Worm (Caenorhabditis elegans) whole organism, early embryonic: ENCODE measurements around the gene B0353.1.

Source experiments
- B0310.2 ChIP-seq: sonication (generic microtip); optimal IDR thresholded peaks from 2 replicates; lab custom pipeline; 2016; ENCODE audit warnings: mild to moderate bottlenecking, missing genetic modification characterization, missing compliant biosample characterization
- F13C5.2 ChIP-seq: sonication (generic microtip); optimal IDR thresholded peaks from 2 replicates; lab custom pipeline; 2017; ENCODE audit warnings: mild to moderate bottlenecking, missing genetic modification characterization, inconsistent platforms, missing compliant biosample characterization
- aly-1 ChIP-seq: sonication (generic microtip); optimal IDR thresholded peaks from 2 replicates; lab custom pipeline; 2016; ENCODE audit warnings: missing genetic modification characterization, missing compliant biosample characterization
- ama-1 ChIP-seq: fragments of 150-350 bp; optimal IDR thresholded peaks from 2 replicates; lab custom pipeline; 2014
- ceh-13 ChIP-seq: fragments of 200-800 bp; sonication (Bioruptor generic); optimal IDR thresholded peaks from 2 replicates; lab custom pipeline; 2018; ENCODE audit warnings: mild to moderate bottlenecking, missing genetic modification characterization, missing compliant biosample characterization
- ceh-36 ChIP-seq: sonication (generic microtip); optimal IDR thresholded peaks from 2 replicates; lab custom pipeline; 2016; ENCODE audit warnings: missing genetic modification characterization, inconsistent platforms, missing compliant biosample characterization
- ets-7 ChIP-seq: sonication (generic microtip); optimal IDR thresholded peaks from 2 replicates; lab custom pipeline; 2016; ENCODE audit warnings: missing genotype, missing genetic modification characterization, missing compliant biosample characterization
- flt-1 ChIP-seq: fragments of 200-800 bp; sonication (Bioruptor generic); IDR thresholded peaks from 2 replicates; pipeline ENCODE4 v1.3.6; 2022; ENCODE audit warnings: missing genetic modification characterization, missing compliant biosample characterization
- hmbx-1 ChIP-seq: sonication (generic microtip); optimal IDR thresholded peaks from 2 replicates; lab custom pipeline; 2016; ENCODE audit warnings: mild to moderate bottlenecking, missing genetic modification characterization, missing compliant biosample characterization
- hmg-4 ChIP-seq: fragments of 200-800 bp; sonication (Bioruptor generic); optimal IDR thresholded peaks from 2 replicates; lab custom pipeline; 2018; ENCODE audit warnings: mild to moderate bottlenecking, missing genetic modification characterization, missing compliant biosample characterization
- hnd-1 ChIP-seq: sonication (generic microtip); optimal IDR thresholded peaks from 2 replicates; lab custom pipeline; 2016; ENCODE audit warnings: missing genetic modification characterization, missing compliant biosample characterization
- pes-1 ChIP-seq: fragments of 200-800 bp; sonication (Bioruptor generic); IDR thresholded peaks from 2 replicates; pipeline ENCODE4 v1.3.6; 2022; ENCODE audit warnings: missing genetic modification reagents, missing genetic modification characterization, missing compliant biosample characterization
- scrt-1 ChIP-seq: fragments of 200-800 bp; sonication (Bioruptor generic); IDR thresholded peaks from 2 replicates; pipeline ENCODE4 v1.3.6; 2022; ENCODE audit warnings: missing genetic modification characterization, missing compliant biosample characterization
- sea-1 ChIP-seq: fragments of 200-800 bp; sonication (Bioruptor generic); conservative IDR thresholded peaks from 2 replicates; pipeline ENCODE4 v1.3.6; 2022; ENCODE audit warnings: missing genetic modification characterization, missing compliant biosample characterization
- tbx-11 ChIP-seq: fragments of 200-800 bp; sonication (Bioruptor generic); IDR thresholded peaks from 2 replicates; pipeline ENCODE4 v1.3.6; 2022; ENCODE audit warnings: missing genetic modification characterization, missing compliant biosample characterization
- tbx-37 ChIP-seq: fragments of 200-800 bp; sonication (Bioruptor generic); conservative IDR thresholded peaks from 2 replicates; pipeline ENCODE4 v1.3.6; 2022; ENCODE audit warnings: missing genetic modification reagents, missing genetic modification characterization, missing compliant biosample characterization
- tra-4 ChIP-seq: sonication (generic microtip); optimal IDR thresholded peaks from 2 replicates; lab custom pipeline; 2017; ENCODE audit warnings: missing genetic modification characterization, missing compliant biosample characterization

B0353.1 gene

DNA sequence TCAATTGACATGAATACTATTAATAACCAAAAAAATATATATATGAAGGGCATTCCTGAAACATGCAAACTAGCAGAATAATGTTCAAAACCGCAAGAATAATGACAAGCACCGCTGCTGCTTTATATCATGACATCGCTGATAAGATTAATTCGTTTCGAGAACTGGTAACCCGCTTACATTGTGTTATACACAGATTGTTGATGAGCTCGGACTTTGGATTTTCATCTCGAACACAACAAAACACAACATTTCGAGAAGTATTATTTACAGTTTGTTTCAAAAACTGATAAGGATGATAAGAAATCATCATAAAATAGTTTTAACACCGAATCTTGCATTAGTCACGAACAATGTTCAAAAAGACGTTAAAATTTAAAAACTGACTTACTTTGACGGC lies 24.9 kb upstream of the B0353.1 start:
- no peak for TF ChIP-seq F13C5.2 (tag; lab: Kevin White, UChicago)
- TF ChIP-seq hnd-1, result no peak
- TF ChIP-seq ama-1 (lab: Kevin White, UChicago), result no peak
- no peak for TF ChIP-seq pes-1
- TF ChIP-seq sea-1 (GFP tag; lab: Robert Waterston, UW), result no peak

DNA sequence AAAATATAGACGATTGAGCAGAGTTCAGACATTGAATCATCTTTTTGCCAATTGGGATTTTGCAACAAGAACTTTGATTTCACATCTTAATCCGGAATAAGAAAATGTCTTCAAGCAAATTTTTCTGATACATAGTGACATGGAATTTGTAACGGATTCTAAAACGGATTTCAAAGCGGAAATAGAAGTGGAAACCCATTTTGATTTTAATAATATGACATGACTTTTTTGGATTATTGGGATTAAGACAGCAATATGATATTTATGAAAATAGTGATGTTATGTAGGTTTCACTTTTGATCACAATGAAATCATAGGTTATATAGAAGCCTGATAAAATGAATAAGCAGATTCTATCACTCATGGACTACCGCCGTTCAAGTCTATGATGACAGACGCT lies 23.6 kb upstream of the B0353.1 start:
- TF ChIP-seq sea-1 (GFP tag; lab: Robert Waterston, UW) (no peak), scrt-1 (no peak), tra-4 (no peak), ceh-13 (GFP tag; lab: Kevin White, UChicago) (no peak), flt-1 (GFP tag; lab: Robert Waterston, UW) (no peak), tbx-37 (GFP tag; lab: Robert Waterston, UW) (no peak), tbx-11 (GFP tag; lab: Robert Waterston, UW) (no peak), aly-1 (tag; lab: Kevin White, UChicago) (no peak), hmg-4 (GFP tag; lab: Kevin White, UChicago) (no peak), hmbx-1 (tag; lab: Kevin White, UChicago) (no peak), pes-1 (no peak), ama-1 (lab: Kevin White, UChicago) (no peak), ets-7 (tag; lab: Kevin White, UChicago) (no peak), hnd-1 (no peak)

DNA sequence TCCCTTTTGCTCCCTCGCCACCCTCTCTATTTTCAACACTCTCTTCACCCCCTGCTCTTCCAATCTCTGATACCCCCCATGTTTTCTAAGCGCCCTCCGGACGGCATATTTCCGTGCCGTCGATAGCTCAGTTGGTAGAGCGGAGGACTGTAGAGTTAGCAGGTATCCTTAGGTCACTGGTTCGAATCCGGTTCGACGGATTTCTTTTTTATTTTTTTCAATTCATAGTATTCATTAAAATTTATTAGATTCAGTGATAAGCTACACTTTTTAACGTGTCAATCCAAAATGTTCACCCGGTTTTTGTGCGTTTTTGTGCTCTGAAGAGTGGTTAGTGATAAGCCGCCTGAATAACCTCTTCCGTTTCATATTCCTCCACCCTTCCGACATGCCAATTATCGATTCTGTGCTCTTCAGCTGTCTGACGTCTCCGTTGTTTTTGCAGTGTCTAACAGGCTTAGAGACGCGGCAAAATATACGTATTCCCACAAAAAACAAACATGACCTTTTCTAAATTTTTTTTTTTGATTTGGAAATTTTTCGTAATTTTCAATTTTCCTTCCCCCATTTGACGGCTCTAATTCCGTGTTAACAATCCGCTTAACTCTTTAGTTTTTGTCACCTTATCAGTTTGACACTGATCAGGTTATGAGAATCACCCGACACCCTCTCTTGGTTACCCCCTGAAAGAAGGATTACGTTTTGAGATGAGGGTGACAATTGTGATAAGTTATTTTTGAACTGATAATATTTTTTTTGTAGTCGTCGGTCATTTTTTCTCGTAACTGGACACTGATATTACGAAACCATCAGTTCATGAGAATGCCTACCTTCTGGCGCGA lies 20.3 kb upstream of the B0353.1 start:
- TF ChIP-seq pes-1 (peak; percentile 89), ama-1 (lab: Kevin White, UChicago) (no peak), ceh-13 (GFP tag; lab: Kevin White, UChicago) (peak; percentile 68), tbx-37 (GFP tag; lab: Robert Waterston, UW) (peak; percentile 79), hmg-4 (GFP tag; lab: Kevin White, UChicago) (peak; percentile 71), hmbx-1 (tag; lab: Kevin White, UChicago) (no peak), ceh-36 (peak; percentile 77), tra-4 (peak; percentile 17), B0310.2 (tag; lab: Kevin White, UChicago) (peak; percentile 56), scrt-1 (peak; percentile 84), aly-1 (tag; lab: Kevin White, UChicago) (no peak), ets-7 (tag; lab: Kevin White, UChicago) (peak; percentile 27), tbx-11 (GFP tag; lab: Robert Waterston, UW) (peak; percentile 83), flt-1 (GFP tag; lab: Robert Waterston, UW) (peak; percentile 89), hnd-1 (peak; percentile 55), F13C5.2 (tag; lab: Kevin White, UChicago) (peak; percentile 83), sea-1 (GFP tag; lab: Robert Waterston, UW) (peak; percentile 76; the same call in 1 of the 2 replicates)

DNA sequence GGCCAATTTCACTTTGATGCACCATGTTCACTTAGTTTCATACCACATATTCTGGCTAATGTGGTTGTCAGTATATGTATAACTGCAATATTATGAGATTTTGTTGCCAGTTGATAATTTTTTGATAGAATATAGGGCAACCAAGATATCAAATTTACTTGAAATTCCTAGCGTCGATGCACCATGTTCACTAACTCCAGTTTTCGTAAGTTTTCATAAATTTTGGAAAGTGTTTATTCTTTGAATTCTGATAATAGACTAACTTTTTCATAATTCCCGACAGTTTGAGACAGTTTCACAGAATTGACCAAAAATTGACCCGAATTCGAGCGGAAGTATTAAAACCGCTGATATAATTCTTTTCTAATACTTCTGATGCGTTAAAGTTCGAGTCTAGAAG lies 18.7 kb upstream of the B0353.1 start:
- TF ChIP-seq B0310.2 (tag; lab: Kevin White, UChicago) (no peak), F13C5.2 (tag; lab: Kevin White, UChicago) (no peak), tra-4 (no peak), sea-1 (GFP tag; lab: Robert Waterston, UW) (no peak), ets-7 (tag; lab: Kevin White, UChicago) (no peak), ceh-13 (GFP tag; lab: Kevin White, UChicago) (no peak), pes-1 (no peak), aly-1 (tag; lab: Kevin White, UChicago) (no peak), hmg-4 (GFP tag; lab: Kevin White, UChicago) (no peak), flt-1 (GFP tag; lab: Robert Waterston, UW) (no peak), ama-1 (lab: Kevin White, UChicago) (no peak), scrt-1 (no peak), tbx-37 (GFP tag; lab: Robert Waterston, UW) (no peak)

DNA sequence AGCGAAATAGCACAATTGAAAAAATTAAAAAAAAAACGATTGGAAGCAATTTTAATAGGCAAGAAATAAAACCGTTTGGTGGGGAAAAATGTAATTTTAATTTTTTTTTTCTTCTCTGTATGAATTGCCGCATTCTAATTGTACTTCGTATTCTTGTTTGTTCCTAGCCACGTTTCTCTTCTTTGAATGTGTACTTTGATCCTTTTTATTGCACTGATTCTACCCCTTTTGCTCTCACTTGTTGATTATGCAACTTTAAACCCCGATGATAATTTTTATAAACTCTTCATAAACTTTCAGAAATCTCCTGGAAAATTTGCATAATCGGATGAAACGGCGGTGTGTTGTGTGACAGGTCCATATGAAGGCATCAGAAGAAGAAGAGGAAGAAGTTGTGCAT lies 14.0 kb upstream of the B0353.1 start, which contains the start of gene T22F7.1:
TSS of gene T22F7.1 (plus strand) at position 301 of the 400 bp plus-strand sequence.
- no peak for TF ChIP-seq scrt-1
- TF ChIP-seq B0310.2 (tag; lab: Kevin White, UChicago), result no peak
- TF ChIP-seq tbx-11 (GFP tag; lab: Robert Waterston, UW), result no peak
- TF ChIP-seq ets-7 (tag; lab: Kevin White, UChicago), result no peak
- TF ChIP-seq tbx-37 (GFP tag; lab: Robert Waterston, UW), result no peak
- TF ChIP-seq tra-4, result no peak
- TF ChIP-seq ama-1 (lab: Kevin White, UChicago), result no peak
- no peak for TF ChIP-seq flt-1 (GFP tag; lab: Robert Waterston, UW)
- no peak for TF ChIP-seq F13C5.2 (tag; lab: Kevin White, UChicago)
- no peak for TF ChIP-seq hmg-4 (GFP tag; lab: Kevin White, UChicago)
- no peak for TF ChIP-seq aly-1 (tag; lab: Kevin White, UChicago)
- TF ChIP-seq pes-1, result no peak
- no peak for TF ChIP-seq ceh-13 (GFP tag; lab: Kevin White, UChicago)

DNA sequence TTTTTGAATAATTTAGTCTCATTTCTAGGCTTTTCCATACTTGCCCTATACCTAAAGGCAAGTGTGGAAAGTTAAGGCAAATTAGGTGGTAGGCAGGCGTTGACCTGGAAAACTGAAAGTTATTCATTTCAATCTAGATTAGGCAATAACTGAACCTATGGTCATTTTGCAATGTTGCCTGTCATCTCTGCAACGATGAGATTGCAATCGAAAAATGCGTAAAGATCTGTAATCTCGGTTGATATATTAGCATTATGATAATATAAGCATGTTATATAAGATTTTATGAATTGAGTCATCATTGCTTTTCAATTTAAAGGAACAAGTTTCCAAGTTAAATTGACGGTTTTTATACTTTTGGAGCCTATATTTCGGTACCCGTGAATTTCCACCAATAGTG lies 8.0 kb upstream of the B0353.1 start:
- no peak for TF ChIP-seq scrt-1
- TF ChIP-seq B0310.2 (tag; lab: Kevin White, UChicago), result no peak
- no peak for TF ChIP-seq ama-1 (lab: Kevin White, UChicago)
- no peak for TF ChIP-seq hmg-4 (GFP tag; lab: Kevin White, UChicago)
- no peak for TF ChIP-seq tbx-11 (GFP tag; lab: Robert Waterston, UW)
- no peak for TF ChIP-seq aly-1 (tag; lab: Kevin White, UChicago)
- TF ChIP-seq ceh-36, result no peak
- TF ChIP-seq ets-7 (tag; lab: Kevin White, UChicago), result no peak
- no peak for TF ChIP-seq pes-1
- no peak for TF ChIP-seq F13C5.2 (tag; lab: Kevin White, UChicago)
- TF ChIP-seq hmbx-1 (tag; lab: Kevin White, UChicago), result no peak
- TF ChIP-seq hnd-1, result no peak
- no peak for TF ChIP-seq ceh-13 (GFP tag; lab: Kevin White, UChicago)
